Worm (Caenorhabditis elegans) whole organism, L3 larva: ENCODE results near the gene ntl-9.

Experiments used
- ZK546.5 ChIP-seq: sonication (generic microtip); optimal IDR thresholded peaks from 2 replicates; lab custom pipeline; 2017; ENCODE audit warnings: missing biosample characterization, missing genetic modification characterization
- aly-2 ChIP-seq: fragments of 150-350 bp; optimal IDR thresholded peaks from 2 replicates; lab custom pipeline; 2014; ENCODE audit warnings: missing biosample characterization, missing genetic modification characterization
- ama-1 ChIP-seq: fragments of 150-350 bp; optimal IDR thresholded peaks from 2 replicates; lab custom pipeline; 2018
- ceh-28 ChIP-seq: fragments of 150-350 bp; optimal IDR thresholded peaks from 2 replicates; lab custom pipeline; 2014; ENCODE audit warnings: missing biosample characterization, missing genetic modification reagents, missing genetic modification characterization
- elt-2 ChIP-seq: sonication (generic microtip); optimal IDR thresholded peaks from 2 replicates; lab custom pipeline; 2016; ENCODE audit warnings: missing genetic modification reagents, mild to moderate bottlenecking, missing genetic modification characterization, missing compliant biosample characterization
- fos-1 ChIP-seq: fragments of 150-350 bp; optimal IDR thresholded peaks from 2 replicates; lab custom pipeline; 2014; ENCODE audit warnings: missing biosample characterization, missing genetic modification characterization
- mml-1 ChIP-seq: fragments of 150-350 bp; sonication (generic microtip); optimal IDR thresholded peaks from 3 replicates; lab custom pipeline; 2014; ENCODE audit warnings: missing biosample characterization, missing genetic modification characterization
- nhr-11 ChIP-seq: fragments of 150-350 bp; optimal IDR thresholded peaks from 2 replicates; lab custom pipeline; 2014; ENCODE audit warnings: missing biosample characterization, missing genetic modification characterization
- nhr-76 ChIP-seq: fragments of 150-350 bp; sonication (generic microtip); optimal IDR thresholded peaks from 5 replicates; lab custom pipeline; 2014; ENCODE audit warnings: missing biosample characterization, missing genetic modification characterization
- nhr-77 ChIP-seq: fragments of 150-350 bp; optimal IDR thresholded peaks from 2 replicates; lab custom pipeline; 2014; ENCODE audit warnings: missing biosample characterization, missing genetic modification characterization

ce11 chrIII:4983961-4984360, 39.6 kb downstream of the ntl-9 start:
- no peak for TF ChIP-seq aly-2 (tag; lab: Kevin White, UChicago)
- TF ChIP-seq mml-1 (tag; lab: Kevin White, UChicago), result no peak
- TF ChIP-seq ceh-28 (tag; lab: Kevin White, UChicago), result no peak
- no peak for TF ChIP-seq nhr-77 (tag; lab: Kevin White, UChicago)
- no peak for TF ChIP-seq ama-1 (lab: Kevin White, UChicago)
- no peak for TF ChIP-seq elt-2
- no peak for TF ChIP-seq nhr-11
- no peak for TF ChIP-seq fos-1 (tag; lab: Kevin White, UChicago)
- no peak for TF ChIP-seq nhr-76 (tag; lab: Kevin White, UChicago)
- TF ChIP-seq ZK546.5 (tag; lab: Kevin White, UChicago), result no peak
